Fruit fly (Drosophila melanogaster) whole organism, embryonic: ENCODE results near the gene GABA-B-R2.

Source experiments
- C15 ChIP-seq: fragments of 200-800 bp; sonication (Bioruptor generic); IDR thresholded peaks from 3 replicates; pipeline ENCODE4 v1.3.6; 2022; ENCODE audit warnings: missing biosample characterization, missing genetic modification characterization
- CG10209 ChIP-seq: fragments of 200-800 bp; sonication (Bioruptor generic); optimal IDR thresholded peaks from 3 replicates; lab custom pipeline; 2017; ENCODE audit warnings: missing biosample characterization, mild to moderate bottlenecking, missing genetic modification characterization, missing genetic modification reagents
- CG12659 ChIP-seq: fragments of 200-800 bp; sonication (Bioruptor generic); optimal IDR thresholded peaks from 3 replicates; lab custom pipeline; 2017; ENCODE audit warnings: mild to moderate bottlenecking, missing biosample characterization, missing genetic modification reagents, missing genetic modification characterization
- CG12942 ChIP-seq: fragments of 200-800 bp; sonication (Bioruptor generic); optimal IDR thresholded peaks from 3 replicates; lab custom pipeline; 2016; ENCODE audit warnings: missing biosample characterization, missing genetic modification characterization
- CG15073 ChIP-seq: fragments of 200-800 bp; sonication (Bioruptor generic); optimal IDR thresholded peaks from 2 replicates; lab custom pipeline; 2016; ENCODE audit warnings: missing biosample characterization, missing genetic modification characterization
- CG1792 ChIP-seq: fragments of 200-800 bp; sonication (Bioruptor generic); optimal IDR thresholded peaks from 2 replicates; lab custom pipeline; 2016; ENCODE audit warnings: missing biosample characterization, missing genetic modification characterization
- CG18011 ChIP-seq: fragments of 200-800 bp; sonication (Bioruptor generic); optimal IDR thresholded peaks from 2 replicates; lab custom pipeline; 2017; ENCODE audit warnings: missing biosample characterization, missing genetic modification characterization, mild to moderate bottlenecking, moderate library complexity, missing genotype
- CG2875 ChIP-seq: fragments of 200-800 bp; sonication (Bioruptor generic); optimal IDR thresholded peaks from 2 replicates; lab custom pipeline; 2017; ENCODE audit warnings: missing biosample characterization, mild to moderate bottlenecking, missing genetic modification characterization, missing genetic modification reagents
- CG32532 ChIP-seq: fragments of 200-800 bp; sonication (Bioruptor generic); IDR thresholded peaks from 2 replicates; pipeline ENCODE4 v1.3.6; 2022; ENCODE audit warnings: missing biosample characterization, missing genetic modification characterization
- CG34224 ChIP-seq: fragments of 200-800 bp; sonication (Bioruptor generic); IDR thresholded peaks from 3 replicates; pipeline ENCODE4 v1.3.6; 2022; ENCODE audit warnings: missing biosample characterization, missing genetic modification characterization; ENCODE audit not compliant: partially characterized antibody
- CG3838 ChIP-seq: fragments of 200-800 bp; sonication (Bioruptor generic); optimal IDR thresholded peaks from 3 replicates; lab custom pipeline; 2016; ENCODE audit warnings: missing biosample characterization, missing genetic modification characterization
- CG4617 ChIP-seq: fragments of 200-800 bp; sonication (Bioruptor generic); optimal IDR thresholded peaks from 3 replicates; lab custom pipeline; 2016; ENCODE audit warnings: missing biosample characterization, missing genetic modification characterization, borderline replicate concordance
- CG4820 ChIP-seq: fragments of 200-800 bp; sonication (Bioruptor generic); optimal IDR thresholded peaks from 3 replicates; lab custom pipeline; 2016; ENCODE audit warnings: missing biosample characterization, missing genetic modification characterization
- CG5245 ChIP-seq: fragments of 200-800 bp; sonication (Bioruptor generic); optimal IDR thresholded peaks from 3 replicates; lab custom pipeline; 2016; ENCODE audit warnings: missing biosample characterization, missing genetic modification characterization
- CG6689 ChIP-seq: fragments of 200-800 bp; sonication (Bioruptor generic); IDR thresholded peaks from 2 replicates; pipeline ENCODE4 v1.3.6; 2022; ENCODE audit warnings: missing biosample characterization, missing genetic modification characterization
- CG7372 ChIP-seq: fragments of 200-800 bp; sonication (Bioruptor generic); IDR thresholded peaks from 2 replicates; pipeline ENCODE4 v1.3.6; 2022; ENCODE audit warnings: missing biosample characterization, missing genetic modification characterization
- CG7839 ChIP-seq: fragments of 200-800 bp; sonication (Bioruptor generic); optimal IDR thresholded peaks from 3 replicates; lab custom pipeline; 2018; ENCODE audit warnings: missing biosample characterization, mild to moderate bottlenecking, missing genetic modification characterization, moderate library complexity
- CG7928 ChIP-seq: fragments of 200-800 bp; sonication (Bioruptor generic); optimal IDR thresholded peaks from 2 replicates; lab custom pipeline; 2017; ENCODE audit warnings: missing biosample characterization, mild to moderate bottlenecking, missing genetic modification characterization
- CG8478 ChIP-seq: fragments of >200 bp; optimal IDR thresholded peaks from 2 replicates; lab custom pipeline; 2018
- CG9797 ChIP-seq: fragments of 200-800 bp; sonication (Bioruptor generic); optimal IDR thresholded peaks from 3 replicates; lab custom pipeline; 2018; ENCODE audit warnings: missing biosample characterization, mild to moderate bottlenecking, missing genetic modification characterization
- Chrac-16 ChIP-seq: fragments of 200-800 bp; sonication (Bioruptor generic); optimal IDR thresholded peaks from 3 replicates; lab custom pipeline; 2016; ENCODE audit warnings: missing biosample characterization, missing genetic modification characterization
- Dfd ChIP-seq, 2 experiments: fragments of >200 bp; optimal IDR thresholded peaks; 2 replicates each; lab custom pipeline; 2017; ENCODE audit warnings: missing biosample characterization in 2 of 2, missing genetic modification characterization in 2 of 2
- E2f1 ChIP-seq: fragments of 200-800 bp; sonication (Bioruptor generic); IDR thresholded peaks from 2 replicates; pipeline ENCODE4 v1.3.6; 2022; ENCODE audit warnings: missing biosample characterization, missing genetic modification characterization
- E2f2 ChIP-seq: fragments of 200-800 bp; sonication (Bioruptor generic); IDR thresholded peaks from 2 replicates; pipeline ENCODE4 v1.3.6; 2022; ENCODE audit warnings: missing biosample characterization, missing genetic modification characterization
- Fer1 ChIP-seq: fragments of 200-800 bp; sonication (Bioruptor generic); optimal IDR thresholded peaks from 2 replicates; lab custom pipeline; 2017; ENCODE audit warnings: missing biosample characterization, mild to moderate bottlenecking, missing genetic modification characterization
- HHEX ChIP-seq: fragments of 200-800 bp; sonication (Bioruptor generic); optimal IDR thresholded peaks from 3 replicates; lab custom pipeline; 2017; ENCODE audit warnings: missing biosample characterization, mild to moderate bottlenecking, missing genetic modification characterization, missing genetic modification reagents
- HLHmδ ChIP-seq: fragments of 200-800 bp; sonication (Bioruptor generic); optimal IDR thresholded peaks from 2 replicates; lab custom pipeline; 2018; ENCODE audit warnings: missing biosample characterization, mild to moderate bottlenecking, missing genetic modification characterization, moderate library complexity
- Kr ChIP-seq: fragments of 200-800 bp; sonication (Bioruptor generic); optimal IDR thresholded peaks from 2 replicates; lab custom pipeline; 2017; ENCODE audit warnings: missing biosample characterization, mild to moderate bottlenecking, missing genetic modification characterization
- MBD-R2 ChIP-seq: fragments of 200-800 bp; sonication (Bioruptor generic); IDR thresholded peaks from 2 replicates; pipeline ENCODE4 v1.3.6; 2022; ENCODE audit warnings: missing biosample characterization, missing genetic modification characterization
- Mad ChIP-seq: fragments of 200-800 bp; sonication (Bioruptor generic); optimal IDR thresholded peaks from 2 replicates; lab custom pipeline; 2016; ENCODE audit warnings: missing biosample characterization, missing genetic modification characterization
- NFAT ChIP-seq: fragments of 200-800 bp; sonication (Bioruptor generic); IDR thresholded peaks from 2 replicates; pipeline ENCODE4 v1.3.6; 2022; ENCODE audit warnings: missing biosample characterization, missing genetic modification characterization
- Oli ChIP-seq: fragments of 200-800 bp; sonication (Bioruptor generic); optimal IDR thresholded peaks from 2 replicates; lab custom pipeline; 2018; ENCODE audit warnings: missing biosample characterization, mild to moderate bottlenecking, missing genetic modification characterization, moderate library complexity
- Pdp1 ChIP-seq, 2 experiments: fragments of 200-800 bp; sonication (Bioruptor generic); optimal IDR thresholded peaks; 3 replicates each; lab custom pipeline; 2016; ENCODE audit warnings: missing biosample characterization in 2 of 2, missing genetic modification characterization in 2 of 2, mild to moderate bottlenecking in 1 of 2, moderate library complexity in 1 of 2
- Ptx1 ChIP-seq: fragments of 200-800 bp; sonication (Bioruptor generic); IDR thresholded peaks from 2 replicates; pipeline ENCODE4 v1.3.6; 2022; ENCODE audit warnings: missing biosample characterization, missing genetic modification characterization
- Rx ChIP-seq: fragments of 200-800 bp; sonication (Bioruptor generic); IDR thresholded peaks from 2 replicates; pipeline ENCODE4 v1.3.6; 2022; ENCODE audit warnings: missing biosample characterization, missing genetic modification characterization
- ara ChIP-seq: fragments of 200-800 bp; sonication (Bioruptor generic); IDR thresholded peaks from 2 replicates; pipeline ENCODE4 v1.3.6; 2022; ENCODE audit warnings: missing biosample characterization, missing genetic modification characterization
- bbx ChIP-seq: fragments of 200-800 bp; sonication (Bioruptor generic); IDR thresholded peaks from 2 replicates; pipeline ENCODE4 v1.3.6; 2022; ENCODE audit warnings: missing biosample characterization, missing genetic modification characterization; ENCODE audit not compliant: partially characterized antibody
- corto ChIP-seq: fragments of 200-800 bp; sonication (Bioruptor generic); optimal IDR thresholded peaks from 2 replicates; lab custom pipeline; 2016; ENCODE audit warnings: missing biosample characterization, mild to moderate bottlenecking, missing genetic modification characterization, moderate library complexity
- cwo ChIP-seq: fragments of 200-800 bp; sonication (Bioruptor generic); optimal IDR thresholded peaks from 3 replicates; lab custom pipeline; 2017; ENCODE audit warnings: missing biosample characterization, missing genetic modification characterization, mild to moderate bottlenecking, moderate library complexity, missing genetic modification reagents
- gfzf ChIP-seq: fragments of 200-800 bp; sonication (Bioruptor generic); optimal IDR thresholded peaks from 2 replicates; lab custom pipeline; 2016; ENCODE audit warnings: missing biosample characterization, mild to moderate bottlenecking, missing genetic modification characterization, moderate library complexity
- h ChIP-seq: fragments of >200 bp; optimal IDR thresholded peaks from 2 replicates; lab custom pipeline; 2017
- hbn ChIP-seq: fragments of 200-800 bp; sonication (Bioruptor generic); IDR thresholded peaks from 2 replicates; pipeline ENCODE4 v1.3.6; 2022; ENCODE audit warnings: missing biosample characterization, missing genetic modification characterization; ENCODE audit not compliant: partially characterized antibody
- jumu ChIP-seq: fragments of 200-800 bp; sonication (Bioruptor generic); optimal IDR thresholded peaks from 3 replicates; lab custom pipeline; 2016; ENCODE audit warnings: missing biosample characterization, missing genetic modification characterization
- nom ChIP-seq: fragments of 200-800 bp; sonication (Bioruptor generic); optimal IDR thresholded peaks from 2 replicates; lab custom pipeline; 2017; ENCODE audit warnings: missing biosample characterization, missing genetic modification characterization, mild to moderate bottlenecking, moderate library complexity, missing genetic modification reagents
- phol ChIP-seq: fragments of 200-800 bp; sonication (Bioruptor generic); optimal IDR thresholded peaks from 3 replicates; lab custom pipeline; 2018; ENCODE audit warnings: missing biosample characterization, mild to moderate bottlenecking, missing genetic modification characterization, moderate library complexity
- repo ChIP-seq: fragments of 200-800 bp; sonication (Bioruptor generic); optimal IDR thresholded peaks from 2 replicates; lab custom pipeline; 2016; ENCODE audit warnings: missing biosample characterization, missing genetic modification characterization
- row ChIP-seq: fragments of 200-800 bp; sonication (Bioruptor generic); IDR thresholded peaks from 3 replicates; pipeline ENCODE4 v1.3.6; 2022; ENCODE audit warnings: missing biosample characterization, missing genetic modification characterization
- stwl ChIP-seq: fragments of 200-800 bp; sonication (Bioruptor generic); optimal IDR thresholded peaks from 3 replicates; lab custom pipeline; 2018; ENCODE audit warnings: missing biosample characterization, mild to moderate bottlenecking, missing genetic modification characterization, moderate library complexity
- tna ChIP-seq: fragments of 200-800 bp; sonication (Bioruptor generic); IDR thresholded peaks from 2 replicates; pipeline ENCODE4 v1.3.6; 2022; ENCODE audit warnings: missing biosample characterization, missing genetic modification characterization; ENCODE audit not compliant: partially characterized antibody
- trh ChIP-seq: fragments of 200-800 bp; sonication (Bioruptor generic); optimal IDR thresholded peaks from 2 replicates; lab custom pipeline; 2016; ENCODE audit warnings: missing biosample characterization, missing genetic modification characterization
- unpg ChIP-seq: fragments of 200-800 bp; sonication (Bioruptor generic); optimal IDR thresholded peaks from 3 replicates; lab custom pipeline; 2018; ENCODE audit warnings: missing biosample characterization, mild to moderate bottlenecking, missing genetic modification characterization, moderate library complexity

GABA-B-R2 gene

DNA sequence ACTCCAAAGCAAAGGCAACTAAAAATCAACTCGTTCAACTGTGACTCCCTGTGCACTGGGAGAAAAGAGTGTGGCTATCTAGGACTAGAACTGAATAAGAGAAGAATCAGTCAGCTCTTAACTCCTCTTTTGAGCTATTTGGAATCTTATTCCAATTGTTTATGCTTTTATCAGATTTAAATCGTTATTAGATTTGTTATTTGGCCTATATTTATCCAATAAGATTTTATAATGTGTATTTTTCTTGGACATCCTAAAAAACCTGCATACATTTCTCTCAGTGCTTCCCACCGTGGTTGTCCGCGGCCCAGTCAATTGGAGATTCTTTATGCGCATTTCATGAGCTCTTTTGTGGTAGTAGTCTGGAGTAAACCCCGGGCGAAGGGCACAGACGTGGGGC, 5.8 kb upstream of the GABA-B-R2 start (continued):
- peak; percentile 51 for TF ChIP-seq Mad (GFP tag; lab: Kevin White, UChicago)
- TF ChIP-seq NFAT = no peak
- TF ChIP-seq CG32532 = peak; percentile 47; the same call in 1 of the 2 replicates
- TF ChIP-seq gfzf = no peak
- TF ChIP-seq CG7839 (tag; lab: Kevin White, UChicago) = peak; percentile 79
- TF ChIP-seq E2f1 (GFP tag; lab: Robert Waterston, UW) = peak; percentile 70
- TF ChIP-seq CG6689 = peak; percentile 66
- no peak for TF ChIP-seq bbx
- no peak for TF ChIP-seq C15 (GFP tag; lab: Robert Waterston, UW)
- peak; percentile 36 for TF ChIP-seq cwo (GFP tag; lab: Kevin White, UChicago)
- TF ChIP-seq jumu (GFP tag; lab: Kevin White, UChicago) = peak; percentile 11
- peak; percentile 24; the same call in 1 of the 2 replicates for TF ChIP-seq MBD-R2 (GFP tag; lab: Robert Waterston, UW)
- peak; percentile 83 for TF ChIP-seq Ptx1 (GFP tag; lab: Robert Waterston, UW)
- no peak for TF ChIP-seq CG34224 (GFP tag; lab: Robert Waterston, UW)
- no peak for TF ChIP-seq HLHmδ
- TF ChIP-seq CG9797 = no peak
- peak; percentile 70 for TF ChIP-seq corto (GFP tag; lab: Kevin White, UChicago)
- no peak for TF ChIP-seq CG15073 (GFP tag; lab: Kevin White, UChicago)
- peak; percentile 78 for TF ChIP-seq Oli (tag; lab: Kevin White, UChicago)
- peak; percentile 83 for TF ChIP-seq row (GFP tag; lab: Robert Waterston, UW)
- peak; percentile 61 for TF ChIP-seq CG4820 (GFP tag; lab: Kevin White, UChicago)
- TF ChIP-seq hbn (GFP tag; lab: Robert Waterston, UW) = no peak
- peak; percentile 61 for TF ChIP-seq Chrac-16
- no peak for TF ChIP-seq CG7928 (GFP tag; lab: Kevin White, UChicago)
- TF ChIP-seq CG12942 (GFP tag; lab: Kevin White, UChicago) = peak; percentile 38
- TF ChIP-seq CG8478 (lab: Kevin White, UChicago) = no peak
- TF ChIP-seq CG2875 (GFP tag; lab: Kevin White, UChicago) = peak; percentile 25
- TF ChIP-seq nom (GFP tag; lab: Kevin White, UChicago) = peak; percentile 82
- no peak for TF ChIP-seq Dfd (GFP tag; optimal IDR thresholded peaks at IDR 0.05; lab: Kevin White, UChicago)
- TF ChIP-seq CG4617 (GFP tag; lab: Kevin White, UChicago) = no peak
- TF ChIP-seq trh (GFP tag; lab: Kevin White, UChicago) = peak; percentile 33
- TF ChIP-seq CG18011 = peak; percentile 20
- TF ChIP-seq h (lab: Kevin White, UChicago) = no peak
- TF ChIP-seq CG7372 (GFP tag; lab: Robert Waterston, UW) = peak; percentile 50
- TF ChIP-seq Kr (GFP tag; lab: Kevin White, UChicago) = no peak
- peak; percentile 73 for TF ChIP-seq Fer1 (GFP tag; lab: Kevin White, UChicago)
- no peak for TF ChIP-seq Rx
- TF ChIP-seq CG3838 (GFP tag; lab: Kevin White, UChicago) = no peak
- peak; percentile 36 to 47 for TF ChIP-seq Pdp1 (GFP tag; optimal IDR thresholded peaks at IDR 0.05; lab: Kevin White, UChicago)
- 0 out of 2 replicates have a peak, but pooled peaks have one; percentile 22 for TF ChIP-seq ara (GFP tag; lab: Robert Waterston, UW)
- TF ChIP-seq HHEX (GFP tag; lab: Kevin White, UChicago) = peak; percentile 59
- peak; percentile 62 for TF ChIP-seq unpg (GFP tag; lab: Kevin White, UChicago)
- TF ChIP-seq phol (tag; lab: Kevin White, UChicago) = peak; percentile 74
- TF ChIP-seq E2f2 (GFP tag; lab: Robert Waterston, UW) = peak; percentile 43; the same call in 1 of the 2 replicates
- peak; percentile 22 for TF ChIP-seq CG5245
- peak; percentile 20 for TF ChIP-seq CG1792 (GFP tag; lab: Kevin White, UChicago)
- TF ChIP-seq repo = no peak
- no peak for TF ChIP-seq stwl (tag; lab: Kevin White, UChicago)
- TF ChIP-seq CG10209 = peak; percentile 69
- no peak for TF ChIP-seq tna (GFP tag; lab: Robert Waterston, UW)
- peak; percentile 56 for TF ChIP-seq CG12659 (GFP tag; lab: Kevin White, UChicago)
